Fruit fly (Drosophila melanogaster): Measurements from ENCODE around the gene CG3339.

dm6 chr3R:27272233-27272632 lies 49.9 kb downstream of the CG3339 start:
- TF ChIP-seq CG12768 (GFP tag; optimal IDR thresholded peaks at IDR 0.05) (no peak), bab1 (GFP tag; optimal IDR thresholded peaks at IDR 0.05) (no peak), pad (GFP tag; optimal IDR thresholded peaks at IDR 0.05) (no peak), CG14711 (tag; optimal IDR thresholded peaks at IDR 0.05) (no peak), CG7101 (tag; optimal IDR thresholded peaks at IDR 0.05) (no peak), cic (GFP tag; optimal IDR thresholded peaks at IDR 0.05) (no peak), CG5204 (GFP tag; optimal IDR thresholded peaks at IDR 0.05) (no peak), Mnt (GFP tag; optimal IDR thresholded peaks at IDR 0.05) (no peak)

All from whole organism, adult.